Worm (Caenorhabditis elegans): ENCODE results near the gene Y116A8C.25.

Y116A8C.25 gene

DNA sequence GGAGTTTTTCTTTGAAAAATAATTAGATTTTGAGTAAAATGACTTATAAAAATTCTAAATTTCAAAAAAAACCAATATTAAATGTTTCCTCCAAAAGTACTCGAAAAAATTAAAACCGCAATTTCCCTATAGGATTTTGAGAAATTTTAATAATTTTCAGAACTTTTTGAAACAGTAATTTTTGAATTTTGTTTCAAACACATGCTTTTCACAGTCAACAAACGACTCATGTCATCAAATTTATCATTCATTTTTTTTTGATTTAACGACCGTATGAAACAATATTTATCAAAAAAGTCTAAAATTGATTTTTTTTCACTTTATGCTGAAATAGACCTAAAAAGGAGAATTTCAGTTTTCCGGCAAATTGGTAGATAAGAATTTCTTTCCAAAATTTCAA is 52.0 kb downstream of the Y116A8C.25 start:
- TF ChIP-seq ceh-9 (tag; optimal IDR thresholded peaks at IDR 0.05) (no peak), elt-3 (tag; optimal IDR thresholded peaks at IDR 0.05) (no peak), nhr-12 (tag; optimal IDR thresholded peaks at IDR 0.05) (no peak), snpc-4 (tag; optimal IDR thresholded peaks at IDR 0.05) (no peak), lin-15B (tag; optimal IDR thresholded peaks at IDR 0.05) (no peak), daf-12 (tag; optimal IDR thresholded peaks at IDR 0.05) (no peak), ama-1 (optimal IDR thresholded peaks at IDR 0.05) (no peak), nfya-1 (tag; optimal IDR thresholded peaks at IDR 0.05; ENCODE audit: insufficient read depth) (no peak), ceh-28 (tag; optimal IDR thresholded peaks at IDR 0.05) (no peak), sea-2 (GFP tag; optimal IDR thresholded peaks at IDR 0.05) (no peak), nhr-76 (tag; optimal IDR thresholded peaks at IDR 0.05) (no peak), jun-1 (tag; optimal IDR thresholded peaks at IDR 0.05) (no peak), pqm-1 (tag; optimal IDR thresholded peaks at IDR 0.05) (no peak), ceh-16 (tag; optimal IDR thresholded peaks at IDR 0.05) (no peak), lsy-12 (tag; optimal IDR thresholded peaks at IDR 0.05) (no peak), fkh-10 (GFP tag; optimal IDR thresholded peaks at IDR 0.05) (no peak)

- TF ChIP-seq R02D3.7 (tag; optimal IDR thresholded peaks at IDR 0.05) (no peak), nhr-25 (tag; optimal IDR thresholded peaks at IDR 0.05) (no peak), hmg-11 (tag; optimal IDR thresholded peaks at IDR 0.05) (no peak), mml-1 (tag; optimal IDR thresholded peaks at IDR 0.05) (no peak), nhr-237 (tag; optimal IDR thresholded peaks at IDR 0.05) (no peak), egl-5 (tag; optimal IDR thresholded peaks at IDR 0.05) (no peak), lsy-12 (tag; optimal IDR thresholded peaks at IDR 0.05) (no peak), tbx-2 (tag; optimal IDR thresholded peaks at IDR 0.05) (no peak), nhr-76 (tag; optimal IDR thresholded peaks at IDR 0.05) (no peak), mdl-1 (tag; optimal IDR thresholded peaks at IDR 0.05) (no peak), nhr-12 (tag; optimal IDR thresholded peaks at IDR 0.05) (no peak), nhr-67 (tag; optimal IDR thresholded peaks at IDR 0.05) (no peak), lin-39 (tag; optimal IDR thresholded peaks at IDR 0.05) (no peak), fkh-2 (tag; optimal IDR thresholded peaks at IDR 0.05) (no peak), skn-1 (tag; optimal IDR thresholded peaks at IDR 0.05) (no peak), eor-1 (tag; optimal IDR thresholded peaks at IDR 0.05) (no peak), jun-1 (tag; optimal IDR thresholded peaks at IDR 0.05) (no peak), elt-3 (tag; optimal IDR thresholded peaks at IDR 0.05) (no peak), elt-1 (tag; optimal IDR thresholded peaks at IDR 0.05) (no peak), fkh-10 (GFP tag; optimal IDR thresholded peaks at IDR 0.05) (no peak)
Measured at ce11 chrIV:17025017-17025416, 53.5 kb downstream of the Y116A8C.25 start, which contains the start of gene dct-13. dct-13 (minus strand) TSS chrIV:17025117.

Data from whole organism, L3 larva.